Fruit fly (Drosophila melanogaster) whole organism, embryonic: ENCODE data around the gene CG31019.
A peak's percentile ranks its signal among the peaks of the same experiment; 100 is the strongest.

Experiments used
- Abd-B ChIP-seq: fragments of 200-800 bp; sonication (Bioruptor generic); optimal IDR thresholded peaks from 2 replicates; lab custom pipeline; 2018; ENCODE audit warnings: missing biosample characterization, mild to moderate bottlenecking, missing genetic modification characterization, moderate library complexity
- CG11093 ChIP-seq: fragments of 200-800 bp; sonication (Bioruptor generic); IDR thresholded peaks from 3 replicates; pipeline ENCODE4 v1.3.6; 2022; ENCODE audit warnings: missing biosample characterization, missing genetic modification characterization
- CG11695 ChIP-seq: fragments of 200-800 bp; sonication (Bioruptor generic); IDR thresholded peaks from 3 replicates; pipeline ENCODE4 v1.3.6; 2022; ENCODE audit warnings: missing biosample characterization, missing genetic modification characterization
- CG12769 ChIP-seq: fragments of 200-800 bp; sonication (Bioruptor generic); optimal IDR thresholded peaks from 2 replicates; lab custom pipeline; 2019; ENCODE audit warnings: missing biosample characterization, mild to moderate bottlenecking, missing genetic modification characterization, moderate library complexity
- CG15514 ChIP-seq: fragments of 200-800 bp; sonication (Bioruptor generic); optimal IDR thresholded peaks from 3 replicates; lab custom pipeline; 2017; ENCODE audit warnings: missing biosample characterization, missing genetic modification characterization, mild to moderate bottlenecking, moderate library complexity, missing genetic modification reagents
- CG30403 ChIP-seq: fragments of 200-800 bp; sonication (Bioruptor generic); optimal IDR thresholded peaks from 3 replicates; lab custom pipeline; 2016; ENCODE audit warnings: missing biosample characterization, missing genetic modification characterization
- CG31388 ChIP-seq: fragments of 200-800 bp; sonication (Bioruptor generic); optimal IDR thresholded peaks from 2 replicates; lab custom pipeline; 2016; ENCODE audit warnings: missing biosample characterization, missing genetic modification characterization
- CG3163 ChIP-seq: fragments of 200-800 bp; sonication (Bioruptor generic); optimal IDR thresholded peaks from 3 replicates; lab custom pipeline; 2016; ENCODE audit warnings: missing biosample characterization, missing genetic modification characterization
- CG32532 ChIP-seq: fragments of 200-800 bp; sonication (Bioruptor generic); IDR thresholded peaks from 2 replicates; pipeline ENCODE4 v1.3.6; 2022; ENCODE audit warnings: missing biosample characterization, missing genetic modification characterization
- CG33213 ChIP-seq: fragments of 200-800 bp; sonication (Bioruptor generic); optimal IDR thresholded peaks from 3 replicates; lab custom pipeline; 2016; ENCODE audit warnings: missing biosample characterization, missing genetic modification characterization
- CG3995 ChIP-seq: fragments of 200-800 bp; sonication (Bioruptor generic); optimal IDR thresholded peaks from 3 replicates; lab custom pipeline; 2016; ENCODE audit warnings: missing biosample characterization, missing genetic modification characterization
- CG4854 ChIP-seq: fragments of 200-800 bp; sonication (Bioruptor generic); optimal IDR thresholded peaks from 2 replicates; lab custom pipeline; 2016; ENCODE audit warnings: missing biosample characterization, missing genetic modification characterization, inconsistent platforms
- CG5180 ChIP-seq: fragments of 200-800 bp; sonication (Bioruptor generic); optimal IDR thresholded peaks from 3 replicates; lab custom pipeline; 2017; ENCODE audit warnings: missing biosample characterization, missing genetic modification characterization, mild to moderate bottlenecking, moderate library complexity, missing genetic modification reagents
- CG6813 ChIP-seq: fragments of 200-800 bp; sonication (Bioruptor generic); optimal IDR thresholded peaks from 2 replicates; lab custom pipeline; 2017; ENCODE audit warnings: missing biosample characterization, missing genetic modification characterization, mild to moderate bottlenecking, moderate library complexity, missing genetic modification reagents
- CG8089 ChIP-seq: fragments of 200-800 bp; sonication (Bioruptor generic); optimal IDR thresholded peaks from 3 replicates; lab custom pipeline; 2016; ENCODE audit warnings: missing biosample characterization, missing genetic modification characterization
- CG9437 ChIP-seq: fragments of 200-800 bp; sonication (Bioruptor generic); optimal IDR thresholded peaks from 2 replicates; lab custom pipeline; 2018; ENCODE audit warnings: missing biosample characterization, mild to moderate bottlenecking, missing genetic modification characterization
- CTCF ChIP-seq: fragments of 200-800 bp; sonication (Bioruptor generic); optimal IDR thresholded peaks from 2 replicates; lab custom pipeline; 2017; ENCODE audit warnings: missing biosample characterization, mild to moderate bottlenecking, missing genetic modification characterization, moderate library complexity
- Camta ChIP-seq: fragments of 200-800 bp; sonication (Bioruptor generic); optimal IDR thresholded peaks from 2 replicates; lab custom pipeline; 2016; ENCODE audit warnings: missing biosample characterization, missing genetic modification characterization
- Deaf1 ChIP-seq: fragments of 200-800 bp; optimal IDR thresholded peaks from 3 replicates; lab custom pipeline; 2019; ENCODE audit warnings: missing biosample characterization, mild to moderate bottlenecking, missing genetic modification characterization, moderate library complexity
- Eip74EF ChIP-seq, 2 experiments: fragments of 200-800 bp in 1 of 2; fragments of >200 bp in 1 of 2; sonication (Bioruptor generic) in 1 of 2; optimal IDR thresholded peaks; 2 replicates each; lab custom pipeline; 2017 to 2019; ENCODE audit warnings: missing biosample characterization in 2 of 2, missing genetic modification characterization in 2 of 2, mild to moderate bottlenecking in 1 of 2, moderate library complexity in 1 of 2
- Gsc ChIP-seq: fragments of 200-800 bp; sonication (Bioruptor generic); IDR thresholded peaks from 2 replicates; pipeline ENCODE4 v1.3.6; 2022; ENCODE audit warnings: missing biosample characterization, missing genetic modification characterization
- H15 ChIP-seq: fragments of 200-800 bp; sonication (Bioruptor generic); IDR thresholded peaks from 3 replicates; pipeline ENCODE4 v1.3.6; 2022; ENCODE audit warnings: missing biosample characterization, missing genetic modification characterization
- Hmx ChIP-seq: fragments of 200-800 bp; sonication (Bioruptor generic); optimal IDR thresholded peaks from 2 replicates; lab custom pipeline; 2016; ENCODE audit warnings: missing biosample characterization, missing genetic modification characterization
- Med ChIP-seq: fragments of 200-800 bp; sonication (Bioruptor generic); peaks from one replicate; lab custom pipeline; 2016; ENCODE audit warnings: missing biosample characterization, missing genetic modification characterization, mild to moderate bottlenecking, inconsistent platforms, moderate library complexity
- abd-A ChIP-seq: fragments of 200-800 bp; sonication (Bioruptor generic); optimal IDR thresholded peaks from 3 replicates; lab custom pipeline; 2019; ENCODE audit warnings: missing biosample characterization, mild to moderate bottlenecking, missing genetic modification characterization, moderate library complexity
- amos ChIP-seq: fragments of 200-800 bp; sonication (Bioruptor generic); IDR thresholded peaks from 2 replicates; pipeline ENCODE4 v1.3.6; 2022; ENCODE audit warnings: missing biosample characterization, missing genetic modification characterization; ENCODE audit not compliant: partially characterized antibody
- aop ChIP-seq: fragments of 200-800 bp; sonication (Bioruptor generic); IDR thresholded peaks from 2 replicates; pipeline ENCODE4 v1.3.6; 2022; ENCODE audit warnings: missing biosample characterization, missing genetic modification characterization
- da ChIP-seq: fragments of 200-800 bp; sonication (Bioruptor generic); optimal IDR thresholded peaks from 2 replicates; lab custom pipeline; 2016; ENCODE audit warnings: missing biosample characterization, missing genetic modification characterization
- danr ChIP-seq: fragments of 200-800 bp; sonication (Bioruptor generic); IDR thresholded peaks from 2 replicates; pipeline ENCODE4 v1.3.6; 2022; ENCODE audit warnings: missing biosample characterization, missing genetic modification characterization
- disco-r ChIP-seq: fragments of 200-800 bp; sonication (Bioruptor generic); optimal IDR thresholded peaks from 2 replicates; lab custom pipeline; 2016; ENCODE audit warnings: missing biosample characterization, missing genetic modification characterization
- dmrt11E ChIP-seq: fragments of 200-800 bp; sonication (Bioruptor generic); optimal IDR thresholded peaks from 3 replicates; lab custom pipeline; 2018; ENCODE audit warnings: missing biosample characterization, mild to moderate bottlenecking, missing genetic modification characterization, moderate library complexity
- fu2 ChIP-seq: fragments of 200-800 bp; sonication (Bioruptor generic); optimal IDR thresholded peaks from 2 replicates; lab custom pipeline; 2016; ENCODE audit warnings: missing biosample characterization, missing genetic modification characterization
- gem ChIP-seq: fragments of 200-800 bp; sonication (Bioruptor generic); optimal IDR thresholded peaks from 2 replicates; lab custom pipeline; 2019; ENCODE audit warnings: missing biosample characterization, mild to moderate bottlenecking, missing genetic modification characterization, moderate library complexity
- grau ChIP-seq: fragments of 200-800 bp; optimal IDR thresholded peaks from 3 replicates; lab custom pipeline; 2019; ENCODE audit warnings: missing biosample characterization, mild to moderate bottlenecking, missing genetic modification characterization, moderate library complexity
- grn ChIP-seq: fragments of 200-800 bp; sonication (Bioruptor generic); optimal IDR thresholded peaks from 3 replicates; lab custom pipeline; 2017; ENCODE audit warnings: missing biosample characterization, missing genetic modification characterization
- hbn ChIP-seq: fragments of 200-800 bp; sonication (Bioruptor generic); IDR thresholded peaks from 2 replicates; pipeline ENCODE4 v1.3.6; 2022; ENCODE audit warnings: missing biosample characterization, missing genetic modification characterization; ENCODE audit not compliant: partially characterized antibody
- ind ChIP-seq: fragments of 200-800 bp; sonication (Bioruptor generic); optimal IDR thresholded peaks from 3 replicates; lab custom pipeline; 2016; ENCODE audit warnings: missing biosample characterization, missing genetic modification characterization
- ken ChIP-seq: fragments of 200-800 bp; sonication (Bioruptor generic); IDR thresholded peaks from 3 replicates; pipeline ENCODE4 v1.3.6; 2022; ENCODE audit warnings: missing biosample characterization, missing genetic modification characterization
- lmd ChIP-seq: fragments of 200-800 bp; sonication (Bioruptor generic); IDR thresholded peaks from 2 replicates; pipeline ENCODE4 v1.3.6; 2022; ENCODE audit warnings: missing biosample characterization, missing genetic modification characterization
- org-1 ChIP-seq: fragments of 200-800 bp; sonication (Bioruptor generic); optimal IDR thresholded peaks from 2 replicates; lab custom pipeline; 2017; ENCODE audit warnings: missing biosample characterization, missing genetic modification characterization
- phol ChIP-seq: fragments of 200-800 bp; sonication (Bioruptor generic); optimal IDR thresholded peaks from 3 replicates; lab custom pipeline; 2018; ENCODE audit warnings: missing biosample characterization, mild to moderate bottlenecking, missing genetic modification characterization, moderate library complexity
- repo ChIP-seq: fragments of 200-800 bp; sonication (Bioruptor generic); optimal IDR thresholded peaks from 2 replicates; lab custom pipeline; 2016; ENCODE audit warnings: missing biosample characterization, missing genetic modification characterization
- scrt ChIP-seq: fragments of 200-800 bp; sonication (Bioruptor generic); optimal IDR thresholded peaks from 2 replicates; lab custom pipeline; 2018; ENCODE audit warnings: missing biosample characterization, mild to moderate bottlenecking, missing genetic modification characterization, moderate library complexity
- sd ChIP-seq: fragments of 200-800 bp; sonication (Bioruptor generic); optimal IDR thresholded peaks from 3 replicates; lab custom pipeline; 2018; ENCODE audit warnings: missing biosample characterization, mild to moderate bottlenecking, missing genetic modification characterization, moderate library complexity
- seq ChIP-seq: fragments of 200-800 bp; sonication (Bioruptor generic); IDR thresholded peaks from 2 replicates; pipeline ENCODE4 v1.3.6; 2022; ENCODE audit warnings: missing biosample characterization, missing genetic modification characterization
- ssp ChIP-seq: fragments of 200-800 bp; sonication (Bioruptor generic); IDR thresholded peaks from 2 replicates; pipeline ENCODE4 v1.3.6; 2022; ENCODE audit warnings: missing biosample characterization, missing genetic modification characterization
- trh ChIP-seq: fragments of 200-800 bp; sonication (Bioruptor generic); optimal IDR thresholded peaks from 2 replicates; lab custom pipeline; 2016; ENCODE audit warnings: missing biosample characterization, missing genetic modification characterization
- ttk ChIP-seq: fragments of 200-800 bp; sonication (Bioruptor generic); IDR thresholded peaks from 2 replicates; pipeline ENCODE4 v2.1.2; 2022; ENCODE audit warnings: missing biosample characterization, missing genetic modification characterization
- twi ChIP-seq: fragments of 200-800 bp; optimal IDR thresholded peaks from 2 replicates; lab custom pipeline; 2019; ENCODE audit warnings: missing biosample characterization, mild to moderate bottlenecking, missing genetic modification characterization, moderate library complexity
- vnd ChIP-seq: fragments of 200-800 bp; sonication (Bioruptor generic); IDR thresholded peaks from 3 replicates; pipeline ENCODE4 v1.3.6; 2022; ENCODE audit warnings: missing biosample characterization, missing genetic modification characterization; ENCODE audit not compliant: partially characterized antibody

CG31019 gene

DNA sequence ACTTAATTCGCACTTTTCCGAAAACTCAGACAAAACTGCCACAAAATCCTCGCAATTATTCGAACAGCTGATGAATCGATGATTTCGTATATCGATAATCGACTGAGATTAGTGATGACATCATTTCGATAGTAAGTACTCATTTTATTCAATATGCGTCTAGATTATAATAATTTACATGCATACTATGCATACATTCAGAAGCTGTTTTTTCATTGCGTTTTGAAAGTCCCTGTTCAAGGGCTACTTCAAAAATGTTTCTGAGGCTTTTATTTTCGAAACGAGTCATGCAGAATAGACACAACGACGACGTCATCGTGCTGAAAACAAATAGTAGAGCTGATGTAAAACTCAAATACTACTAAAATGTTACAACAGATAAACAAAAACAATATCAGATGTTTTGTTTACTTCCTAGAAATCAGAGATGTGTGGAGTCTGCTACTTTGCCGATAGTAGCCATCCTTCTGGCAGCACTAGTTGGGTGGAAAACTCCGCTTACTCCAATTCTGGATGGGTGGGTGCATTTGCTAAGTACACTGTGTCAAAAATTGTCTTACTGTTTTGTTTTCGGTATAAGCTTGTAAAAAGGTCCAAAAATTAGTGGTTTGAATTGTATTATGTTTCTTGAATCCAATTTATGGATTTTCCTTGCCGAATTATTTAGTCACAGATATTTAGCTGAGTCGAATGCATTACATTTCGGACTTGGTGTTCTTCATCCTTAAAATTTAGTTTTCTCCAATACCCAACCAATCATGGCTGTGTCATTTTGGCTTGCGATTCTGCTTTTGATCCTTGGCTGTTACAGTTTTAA, 4.8 kb downstream of the CG31019 start, which contains the start of the genes CG2246 and CG31021 (continued):
- TF ChIP-seq H15 (GFP tag; lab: Robert Waterston, UW), result no peak
- TF ChIP-seq gem (tag; lab: Kevin White, UChicago), result peak; percentile 71
- TF ChIP-seq Gsc (GFP tag; lab: Robert Waterston, UW), result no peak
- no peak for TF ChIP-seq ttk
- peak; percentile 57 for TF ChIP-seq ind
- TF ChIP-seq seq, result no peak
- no peak for TF ChIP-seq CG31388
- TF ChIP-seq da (GFP tag; lab: Kevin White, UChicago), result no peak
- TF ChIP-seq phol (tag; lab: Kevin White, UChicago), result peak; percentile 65
- TF ChIP-seq CG30403 (GFP tag; lab: Kevin White, UChicago), result peak; percentile 78
- no peak for TF ChIP-seq CG11695 (GFP tag; lab: Robert Waterston, UW)
- no peak for TF ChIP-seq repo (GFP tag; lab: Kevin White, UChicago)
- TF ChIP-seq CG3995 (GFP tag; lab: Kevin White, UChicago), result peak; percentile 84
- TF ChIP-seq Camta, result peak; percentile 15
- no peak for TF ChIP-seq sd (tag; lab: Kevin White, UChicago)
- TF ChIP-seq vnd, result peak; percentile 77
- TF ChIP-seq Deaf1, result peak; percentile 11
- peak; percentile 94 for TF ChIP-seq Med (GFP tag; lab: Kevin White, UChicago)
- TF ChIP-seq Hmx, result no peak
- TF ChIP-seq trh (GFP tag; lab: Kevin White, UChicago), result peak; percentile 45
- peak; percentile 93 for TF ChIP-seq CG33213 (GFP tag; lab: Kevin White, UChicago)
- TF ChIP-seq dmrt11E (tag; lab: Kevin White, UChicago), result peak; percentile 44
- TF ChIP-seq amos (GFP tag; lab: Robert Waterston, UW), result peak; percentile 92
- no peak for TF ChIP-seq twi (tag; lab: Kevin White, UChicago)
- no peak for TF ChIP-seq scrt
- TF ChIP-seq CG3163, result peak; percentile 58
- peak; percentile 45 for TF ChIP-seq grau (tag; lab: Kevin White, UChicago)
- peak; percentile 48 for TF ChIP-seq Abd-B (GFP tag; lab: Kevin White, UChicago)
- TF ChIP-seq org-1 (GFP tag; lab: Kevin White, UChicago), result no peak
- no peak for TF ChIP-seq Eip74EF (GFP tag; optimal IDR thresholded peaks at IDR 0.05; lab: Kevin White, UChicago)
- no peak for TF ChIP-seq aop (GFP tag; lab: Robert Waterston, UW)
- TF ChIP-seq ken, result peak; percentile 57; the same call in 1 of the 3 replicates
- TF ChIP-seq CG6813 (GFP tag; lab: Kevin White, UChicago), result no peak
- TF ChIP-seq lmd (GFP tag; lab: Robert Waterston, UW), result peak; percentile 36; the same call in 1 of the 2 replicates
- TF ChIP-seq CG15514 (GFP tag; lab: Kevin White, UChicago), result peak; percentile 62
- no peak for TF ChIP-seq disco-r (GFP tag; lab: Kevin White, UChicago)
- no peak for TF ChIP-seq CG12769 (tag; lab: Kevin White, UChicago)
- TF ChIP-seq abd-A (tag; lab: Kevin White, UChicago), result no peak
- TF ChIP-seq hbn (GFP tag; lab: Robert Waterston, UW), result peak; percentile 59
- no peak for TF ChIP-seq CG8089 (GFP tag; lab: Kevin White, UChicago)
- peak; percentile 72 for TF ChIP-seq CG32532 (GFP tag; lab: Robert Waterston, UW)
- 0 out of 3 replicates have a peak, but pooled peaks have one; percentile 24 for TF ChIP-seq CG11093 (GFP tag; lab: Robert Waterston, UW)
- TF ChIP-seq grn (GFP tag; lab: Kevin White, UChicago), result peak; percentile 43
- TF ChIP-seq CG9437, result peak; percentile 17
- peak; percentile 36 for TF ChIP-seq CTCF (GFP tag; lab: Kevin White, UChicago)
- TF ChIP-seq fu2, result peak; percentile 62
- TF ChIP-seq CG5180 (GFP tag; lab: Kevin White, UChicago), result no peak
- TF ChIP-seq CG4854 (GFP tag; lab: Kevin White, UChicago), result peak; percentile 27
- no peak for TF ChIP-seq danr
- peak; percentile 53 for TF ChIP-seq ssp (GFP tag; lab: Robert Waterston, UW)
